Fruit fly (Drosophila melanogaster) whole organism, prepupa: ENCODE measurements around the gene jim.
A peak's percentile ranks its signal among the peaks of the same experiment; 100 is the strongest.

Experiments used
- Blimp-1 ChIP-seq: fragments of 200-800 bp; sonication (Bioruptor generic); optimal IDR thresholded peaks from 3 replicates; lab custom pipeline; 2017; ENCODE audit warnings: missing biosample characterization, missing genetic modification characterization, mild to moderate bottlenecking, moderate library complexity, missing genetic modification reagents
- CG10669 ChIP-seq: fragments of 200-800 bp; sonication (Bioruptor generic); optimal IDR thresholded peaks from 3 replicates; lab custom pipeline; 2018; ENCODE audit warnings: missing biosample characterization, mild to moderate bottlenecking, missing genetic modification characterization, moderate library complexity
- CG11294 ChIP-seq: fragments of 200-800 bp; sonication (Bioruptor generic); IDR thresholded peaks from 2 replicates; pipeline ENCODE4 v1.3.6; 2022; ENCODE audit warnings: missing biosample characterization, missing genetic modification characterization
- CG11762 ChIP-seq: fragments of 200-800 bp; sonication (Bioruptor generic); optimal IDR thresholded peaks from 3 replicates; lab custom pipeline; 2016; ENCODE audit warnings: missing biosample characterization, missing genetic modification characterization; ENCODE audit not compliant: insufficient read depth
- CG11902 ChIP-seq: fragments of 200-800 bp; sonication (Bioruptor generic); optimal IDR thresholded peaks from 3 replicates; lab custom pipeline; 2016; ENCODE audit warnings: missing biosample characterization, missing genetic modification characterization
- CG15336 ChIP-seq: fragments of 200-800 bp; sonication (Bioruptor generic); IDR thresholded peaks from 2 replicates; pipeline ENCODE4 v1.3.6; 2022; ENCODE audit warnings: missing biosample characterization, missing genetic modification characterization
- CG1621 ChIP-seq: fragments of 200-800 bp; sonication (Bioruptor generic); optimal IDR thresholded peaks from 3 replicates; lab custom pipeline; 2018; ENCODE audit warnings: missing biosample characterization, mild to moderate bottlenecking, missing genetic modification characterization
- CG16779 ChIP-seq: fragments of 200-800 bp; sonication (Bioruptor generic); optimal IDR thresholded peaks from 3 replicates; lab custom pipeline; 2017; ENCODE audit warnings: missing biosample characterization, mild to moderate bottlenecking, missing genetic modification characterization
- CG31627 ChIP-seq: fragments of 200-800 bp; sonication (Bioruptor generic); optimal IDR thresholded peaks from 3 replicates; lab custom pipeline; 2016; ENCODE audit warnings: missing biosample characterization, missing genetic modification characterization
- CG32006 ChIP-seq: fragments of 200-800 bp; sonication (Bioruptor generic); optimal IDR thresholded peaks from 3 replicates; lab custom pipeline; 2017; ENCODE audit warnings: missing biosample characterization, mild to moderate bottlenecking, missing genetic modification characterization
- CG34406 ChIP-seq: fragments of 200-800 bp; sonication (Bioruptor generic); optimal IDR thresholded peaks from 3 replicates; lab custom pipeline; 2016; ENCODE audit warnings: missing biosample characterization, missing genetic modification characterization
- CG4318 ChIP-seq: fragments of 200-800 bp; sonication (Bioruptor generic); optimal IDR thresholded peaks from 3 replicates; lab custom pipeline; 2017; ENCODE audit warnings: missing biosample characterization, mild to moderate bottlenecking, missing genetic modification characterization
- CG6163 ChIP-seq: fragments of 200-800 bp; sonication (Bioruptor generic); IDR thresholded peaks from 3 replicates; pipeline ENCODE4 v1.3.6; 2022; ENCODE audit warnings: missing biosample characterization, missing genetic modification characterization
- CG6276 ChIP-seq: fragments of 200-800 bp; sonication (Bioruptor generic); optimal IDR thresholded peaks from 2 replicates; lab custom pipeline; 2017; ENCODE audit warnings: missing biosample characterization, mild to moderate bottlenecking, missing genetic modification characterization
- CG6792 ChIP-seq: fragments of 200-800 bp; sonication (Bioruptor generic); optimal IDR thresholded peaks from 3 replicates; lab custom pipeline; 2016; ENCODE audit warnings: missing biosample characterization, missing genetic modification characterization
- CG6808 ChIP-seq: fragments of 200-800 bp; sonication (Bioruptor generic); optimal IDR thresholded peaks from 3 replicates; lab custom pipeline; 2017; ENCODE audit warnings: missing biosample characterization, missing genetic modification characterization, mild to moderate bottlenecking, moderate library complexity, missing genetic modification reagents
- CG7368 ChIP-seq: fragments of 200-800 bp; sonication (Bioruptor generic); optimal IDR thresholded peaks from 3 replicates; lab custom pipeline; 2016; ENCODE audit warnings: missing biosample characterization, missing genetic modification characterization
- CG8119 ChIP-seq: fragments of 200-800 bp; sonication (Bioruptor generic); IDR thresholded peaks from 3 replicates; pipeline ENCODE4 v1.3.6; 2022; ENCODE audit warnings: missing biosample characterization, missing genetic modification characterization
- CG8319 ChIP-seq: fragments of 200-800 bp; sonication (Bioruptor generic); optimal IDR thresholded peaks from 3 replicates; lab custom pipeline; 2016; ENCODE audit warnings: missing biosample characterization, missing genetic modification characterization
- CG8632 ChIP-seq: fragments of 200-800 bp; sonication (Bioruptor generic); optimal IDR thresholded peaks from 3 replicates; lab custom pipeline; 2016; ENCODE audit warnings: missing biosample characterization, missing genetic modification characterization
- CG9139 ChIP-seq: fragments of 200-800 bp; sonication (Bioruptor generic); optimal IDR thresholded peaks from 3 replicates; lab custom pipeline; 2017; ENCODE audit warnings: missing biosample characterization, mild to moderate bottlenecking, missing genetic modification characterization
- Eip75B ChIP-seq: fragments of 200-800 bp; sonication (Bioruptor generic); optimal IDR thresholded peaks from 3 replicates; lab custom pipeline; 2016; ENCODE audit warnings: missing biosample characterization, missing genetic modification characterization
- Eip93F ChIP-seq: fragments of 200-800 bp; sonication (Bioruptor generic); optimal IDR thresholded peaks from 2 replicates; lab custom pipeline; 2016; ENCODE audit warnings: missing biosample characterization, mild to moderate bottlenecking, missing genetic modification characterization
- Ets96B ChIP-seq: fragments of 200-800 bp; optimal IDR thresholded peaks from 2 replicates; lab custom pipeline; 2019; ENCODE audit warnings: missing biosample characterization, mild to moderate bottlenecking, missing genetic modification characterization, moderate library complexity
- Gug ChIP-seq: fragments of 200-800 bp; sonication (Bioruptor generic); IDR thresholded peaks from 2 replicates; pipeline ENCODE4 v1.3.6; 2022; ENCODE audit warnings: missing biosample characterization, missing genetic modification characterization
- Hr38 ChIP-seq: sonication (Bioruptor generic); optimal IDR thresholded peaks from 2 replicates; lab custom pipeline; 2016; ENCODE audit warnings: missing biosample characterization, missing genetic modification characterization
- Hr4 ChIP-seq: fragments of 200-800 bp; sonication (Bioruptor generic); optimal IDR thresholded peaks from 3 replicates; lab custom pipeline; 2016; ENCODE audit warnings: missing biosample characterization, missing genetic modification characterization
- Lpt ChIP-seq: fragments of 200-800 bp; sonication (Bioruptor generic); optimal IDR thresholded peaks from 3 replicates; lab custom pipeline; 2016; ENCODE audit warnings: missing biosample characterization, missing genetic modification characterization
- Met ChIP-seq: fragments of 200-800 bp; sonication (Bioruptor generic); optimal IDR thresholded peaks from 3 replicates; lab custom pipeline; 2016; ENCODE audit warnings: missing biosample characterization, missing genetic modification characterization
- OdsH ChIP-seq: fragments of 200-800 bp; sonication (Bioruptor generic); optimal IDR thresholded peaks from 3 replicates; lab custom pipeline; 2016; ENCODE audit warnings: missing biosample characterization, missing genetic modification characterization
- Smox ChIP-seq: fragments of 200-800 bp; sonication (Bioruptor generic); optimal IDR thresholded peaks from 3 replicates; lab custom pipeline; 2016; ENCODE audit warnings: missing biosample characterization, missing genetic modification characterization
- Sox102F ChIP-seq: fragments of 200-800 bp; sonication (Bioruptor generic); optimal IDR thresholded peaks from 2 replicates; lab custom pipeline; 2016; ENCODE audit warnings: missing biosample characterization, mild to moderate bottlenecking, missing genetic modification characterization
- Sox14 ChIP-seq: fragments of 200-800 bp; sonication (Bioruptor generic); optimal IDR thresholded peaks from 3 replicates; lab custom pipeline; 2016; ENCODE audit warnings: missing biosample characterization, missing genetic modification characterization
- achi ChIP-seq: fragments of 200-800 bp; sonication (Bioruptor generic); optimal IDR thresholded peaks from 3 replicates; lab custom pipeline; 2016; ENCODE audit warnings: missing biosample characterization, missing genetic modification characterization
- acj6 ChIP-seq: fragments of 200-800 bp; sonication (Bioruptor generic); optimal IDR thresholded peaks from 3 replicates; lab custom pipeline; 2016; ENCODE audit warnings: missing biosample characterization, missing genetic modification characterization
- dac ChIP-seq: fragments of 200-800 bp; sonication (Bioruptor generic); optimal IDR thresholded peaks from 2 replicates; lab custom pipeline; 2017; ENCODE audit warnings: missing biosample characterization, mild to moderate bottlenecking, missing genetic modification characterization
- dsx ChIP-seq: fragments of 200-800 bp; optimal IDR thresholded peaks from 3 replicates; lab custom pipeline; 2019; ENCODE audit warnings: missing biosample characterization, mild to moderate bottlenecking, missing genetic modification characterization, moderate library complexity; ENCODE audit not compliant: poor library complexity, severe bottlenecking
- esn ChIP-seq: fragments of 200-800 bp; sonication (Bioruptor generic); optimal IDR thresholded peaks from 2 replicates; lab custom pipeline; 2016; ENCODE audit warnings: missing biosample characterization, mild to moderate bottlenecking, missing genetic modification characterization, moderate library complexity
- fd59A ChIP-seq: fragments of 200-800 bp; sonication (Bioruptor generic); optimal IDR thresholded peaks from 2 replicates; lab custom pipeline; 2017; ENCODE audit warnings: missing biosample characterization, mild to moderate bottlenecking, missing genetic modification characterization, missing genetic modification reagents
- fd85E ChIP-seq: fragments of 200-800 bp; sonication (Bioruptor generic); optimal IDR thresholded peaks from 3 replicates; lab custom pipeline; 2016; ENCODE audit warnings: missing biosample characterization, missing genetic modification characterization
- fkh ChIP-seq: fragments of 200-800 bp; sonication (Bioruptor generic); optimal IDR thresholded peaks from 3 replicates; lab custom pipeline; 2017; ENCODE audit warnings: missing biosample characterization, mild to moderate bottlenecking, missing genetic modification characterization, moderate library complexity
- lz ChIP-seq: fragments of 200-800 bp; sonication (Bioruptor generic); optimal IDR thresholded peaks from 3 replicates; lab custom pipeline; 2016; ENCODE audit warnings: missing biosample characterization, missing genetic modification characterization
- net ChIP-seq: fragments of 200-800 bp; sonication (Bioruptor generic); optimal IDR thresholded peaks from 3 replicates; lab custom pipeline; 2016; ENCODE audit warnings: missing biosample characterization, missing genetic modification characterization
- pdm3 ChIP-seq: fragments of 200-800 bp; sonication (Bioruptor generic); optimal IDR thresholded peaks from 3 replicates; lab custom pipeline; 2016; ENCODE audit warnings: missing biosample characterization, missing genetic modification characterization
- spab ChIP-seq: fragments of 200-800 bp; sonication (Bioruptor generic); optimal IDR thresholded peaks from 2 replicates; lab custom pipeline; 2017; ENCODE audit warnings: missing biosample characterization, mild to moderate bottlenecking, missing genetic modification characterization, missing genetic modification reagents
- ss ChIP-seq, 2 experiments: fragments of 200-800 bp; sonication (Bioruptor generic); optimal IDR thresholded peaks; 2 replicates in 1 of 2; 3 replicates in 1 of 2; lab custom pipeline; 2017 to 2018; ENCODE audit warnings: mild to moderate bottlenecking in 2 of 2, missing biosample characterization in 2 of 2, missing genetic modification characterization in 2 of 2, moderate library complexity in 1 of 2
- vri ChIP-seq: fragments of 200-800 bp; sonication (Bioruptor generic); optimal IDR thresholded peaks from 3 replicates; lab custom pipeline; 2016; ENCODE audit warnings: missing biosample characterization, mild to moderate bottlenecking, missing genetic modification characterization

The jim gene

DNA sequence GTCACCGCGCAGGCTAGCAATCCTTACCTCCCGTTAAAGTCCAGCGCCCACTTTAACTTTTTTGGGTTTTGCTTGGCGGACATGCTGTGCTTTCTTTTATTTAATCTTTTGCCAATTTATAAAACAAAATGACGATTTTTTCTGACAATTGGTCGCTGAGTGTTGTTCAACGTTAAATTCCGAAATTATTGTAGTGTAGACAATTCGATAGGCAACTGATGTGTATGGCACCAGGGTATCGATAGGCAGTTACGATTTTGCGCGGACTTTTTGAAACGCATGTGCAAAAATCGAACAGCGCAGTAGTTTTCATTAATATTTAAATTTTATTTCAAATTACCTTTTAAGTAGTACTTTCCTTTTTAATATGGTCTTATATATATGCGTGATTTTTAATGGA is 33.1 kb upstream of the jim start, which contains the start of gene EMC4 (continued):
- TF ChIP-seq esn (GFP tag; lab: Kevin White, UChicago) (peak; percentile 71), spab (GFP tag; lab: Kevin White, UChicago) (no peak), dac (GFP tag; lab: Kevin White, UChicago) (no peak), ss (GFP tag; optimal IDR thresholded peaks at IDR 0.05; lab: Kevin White, UChicago) (peak in 1 of 2 experiments; percentile 22), lz (GFP tag; lab: Kevin White, UChicago) (peak; percentile 54), achi (GFP tag; lab: Kevin White, UChicago) (peak; percentile 90), CG16779 (tag; lab: Kevin White, UChicago) (no peak), CG8119 (no peak), CG6163 (no peak), Hr38 (no peak), CG32006 (GFP tag; lab: Kevin White, UChicago) (no peak), CG6808 (no peak), dsx (no peak), CG15336 (GFP tag; lab: Robert Waterston, UW) (no peak), Sox102F (no peak), OdsH (GFP tag; lab: Kevin White, UChicago) (no peak), CG4318 (GFP tag; lab: Kevin White, UChicago) (no peak), CG10669 (no peak), Sox14 (GFP tag; lab: Kevin White, UChicago) (peak; percentile 31), CG6792 (GFP tag; lab: Kevin White, UChicago) (peak; percentile 36), CG7368 (GFP tag; lab: Kevin White, UChicago) (no peak), CG31627 (GFP tag; lab: Kevin White, UChicago) (peak; percentile 48), CG9139 (no peak), CG34406 (GFP tag; lab: Kevin White, UChicago) (no peak), CG11762 (GFP tag; lab: Kevin White, UChicago) (no peak)

DNA sequence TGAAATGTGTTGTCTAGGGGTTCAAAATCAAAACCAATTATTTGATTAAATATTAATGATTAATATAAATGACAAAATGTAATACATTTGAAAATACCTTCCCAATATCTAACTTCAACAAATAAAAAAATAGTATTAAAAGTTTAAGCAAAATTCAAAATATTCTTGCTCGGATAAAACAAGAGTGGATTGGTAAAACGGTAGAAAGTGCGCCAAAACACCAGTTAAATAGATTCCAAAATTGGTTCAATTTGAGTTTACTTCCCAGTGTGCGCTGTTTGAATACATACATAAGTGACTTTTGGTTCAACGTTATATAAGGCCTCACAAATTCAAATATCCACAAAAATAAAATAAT is 30.0 kb upstream of the jim start:
- peak; percentile 38; the same call in 1 of the 3 replicates for TF ChIP-seq CG6163
- TF ChIP-seq CG6792 (GFP tag; lab: Kevin White, UChicago) = peak; percentile 73
- no peak for TF ChIP-seq CG11294 (GFP tag; lab: Robert Waterston, UW)
- peak; percentile 76 for TF ChIP-seq esn (GFP tag; lab: Kevin White, UChicago)
- peak; percentile 8 for TF ChIP-seq Blimp-1 (GFP tag; lab: Kevin White, UChicago)
- peak; percentile 79 for TF ChIP-seq acj6 (GFP tag; lab: Kevin White, UChicago)
- TF ChIP-seq Sox14 (GFP tag; lab: Kevin White, UChicago) = peak; percentile 54
- TF ChIP-seq CG8632 (GFP tag; lab: Kevin White, UChicago) = peak; percentile 75
- peak; percentile 40 for TF ChIP-seq CG8319 (GFP tag; lab: Kevin White, UChicago)
- peak; percentile 41 for TF ChIP-seq Eip75B
- peak; percentile 55 for TF ChIP-seq dsx
- TF ChIP-seq pdm3 (GFP tag; lab: Kevin White, UChicago) = peak; percentile 72
- no peak for TF ChIP-seq achi (GFP tag; lab: Kevin White, UChicago)
- TF ChIP-seq fd85E (GFP tag; lab: Kevin White, UChicago) = peak; percentile 41
- TF ChIP-seq Gug = no peak
- TF ChIP-seq CG6276 (GFP tag; lab: Kevin White, UChicago) = peak; percentile 85
- TF ChIP-seq Met = peak; percentile 73
- peak; percentile 82 for TF ChIP-seq OdsH (GFP tag; lab: Kevin White, UChicago)
- TF ChIP-seq lz (GFP tag; lab: Kevin White, UChicago) = peak; percentile 73
- TF ChIP-seq fkh = peak; percentile 5
- TF ChIP-seq CG1621 (tag; lab: Kevin White, UChicago) = peak; percentile 40
- peak; percentile 77 for TF ChIP-seq Hr4 (GFP tag; lab: Kevin White, UChicago)
- TF ChIP-seq CG11762 (GFP tag; lab: Kevin White, UChicago) = peak; percentile 2
- TF ChIP-seq CG8119 = peak; percentile 90
- TF ChIP-seq CG11902 (GFP tag; lab: Kevin White, UChicago) = peak; percentile 39
- peak; percentile 44 for TF ChIP-seq Eip93F (GFP tag; lab: Kevin White, UChicago)
- no peak for TF ChIP-seq vri (GFP tag; lab: Kevin White, UChicago)
- TF ChIP-seq ss (GFP tag; optimal IDR thresholded peaks at IDR 0.05; lab: Kevin White, UChicago) = peak; percentile 18 to 54
- TF ChIP-seq Lpt (GFP tag; lab: Kevin White, UChicago) = peak; percentile 72
- TF ChIP-seq CG31627 (GFP tag; lab: Kevin White, UChicago) = peak; percentile 39
- TF ChIP-seq dac (GFP tag; lab: Kevin White, UChicago) = peak; percentile 45
- peak; percentile 73 for TF ChIP-seq Smox (GFP tag; lab: Kevin White, UChicago)
- peak; percentile 80 for TF ChIP-seq CG32006 (GFP tag; lab: Kevin White, UChicago)
- TF ChIP-seq fd59A (GFP tag; lab: Kevin White, UChicago) = peak; percentile 31
- TF ChIP-seq Ets96B (tag; lab: Kevin White, UChicago) = peak; percentile 76
- peak; percentile 65 for TF ChIP-seq net
- TF ChIP-seq Sox102F = peak; percentile 75
- TF ChIP-seq CG4318 (GFP tag; lab: Kevin White, UChicago) = no peak
